Worm (Caenorhabditis elegans) whole organism, young adult: Measurements from ENCODE around the gene F15B9.11.

Experiments
- B0035.1 ChIP-seq: sonication (generic microtip); optimal IDR thresholded peaks from 2 replicates; lab custom pipeline; 2016; ENCODE audit warnings: missing genetic modification characterization, mild to moderate bottlenecking, missing compliant biosample characterization, missing genotype, missing genetic modification reagents
- B0261.1 ChIP-seq: sonication (generic microtip); optimal IDR thresholded peaks from 2 replicates; lab custom pipeline; 2016; ENCODE audit warnings: mild to moderate bottlenecking, missing genetic modification characterization, moderate library complexity, missing compliant biosample characterization
- B0336.3 ChIP-seq: fragments of 200-800 bp; sonication (Bioruptor generic); IDR thresholded peaks from 2 replicates; pipeline ENCODE4 v1.3.6; 2022; ENCODE audit warnings: missing genetic modification characterization, missing compliant biosample characterization
- D2030.7 ChIP-seq: fragments of 200-800 bp; sonication (Bioruptor generic); IDR thresholded peaks from 2 replicates; pipeline ENCODE4 v1.3.6; 2022; ENCODE audit warnings: missing genetic modification reagents, missing genetic modification characterization, missing compliant biosample characterization
- F22D6.2 ChIP-seq: sonication (generic microtip); optimal IDR thresholded peaks from 2 replicates; lab custom pipeline; 2016; ENCODE audit warnings: mild to moderate bottlenecking, missing genetic modification characterization, missing compliant biosample characterization
- K12H6.12 ChIP-seq: fragments of 200-800 bp; sonication (Bioruptor generic); optimal IDR thresholded peaks from 2 replicates; lab custom pipeline; 2018; ENCODE audit warnings: mild to moderate bottlenecking, missing genetic modification characterization, missing compliant biosample characterization
- T26A5.8 ChIP-seq: sonication (generic microtip); optimal IDR thresholded peaks from 2 replicates; lab custom pipeline; 2016; ENCODE audit warnings: missing genetic modification characterization, missing compliant biosample characterization
- Y53G8AR.9 ChIP-seq: fragments of 200-800 bp; sonication (Bioruptor generic); conservative IDR thresholded peaks from 2 replicates; pipeline ENCODE4 v1.3.6; 2022; ENCODE audit warnings: missing genetic modification reagents, missing genetic modification characterization, missing compliant biosample characterization
- ZK185.1 ChIP-seq: sonication (generic microtip); optimal IDR thresholded peaks from 2 replicates; lab custom pipeline; 2016; ENCODE audit warnings: mild to moderate bottlenecking, missing genetic modification characterization, missing compliant biosample characterization; ENCODE audit not compliant: poor library complexity, severe bottlenecking
- aptf-2 ChIP-seq: fragments of 200-800 bp; sonication (Bioruptor generic); conservative IDR thresholded peaks from 2 replicates; pipeline ENCODE4 v1.3.6; 2022; ENCODE audit warnings: missing genetic modification reagents, missing genetic modification characterization, missing compliant biosample characterization
- bed-1 ChIP-seq: fragments of 200-800 bp; sonication (Bioruptor generic); IDR thresholded peaks from 2 replicates; pipeline ENCODE4 v1.3.6; 2022; ENCODE audit warnings: missing genetic modification reagents, missing genetic modification characterization, missing compliant biosample characterization
- ceh-100 ChIP-seq: fragments of 200-800 bp; sonication (Bioruptor generic); IDR thresholded peaks from 2 replicates; pipeline ENCODE4 v1.3.6; 2022; ENCODE audit warnings: missing genetic modification reagents, missing genetic modification characterization, missing compliant biosample characterization
- ceh-58 ChIP-seq: fragments of 200-800 bp; sonication (Bioruptor generic); IDR thresholded peaks from 2 replicates; pipeline ENCODE4 v1.3.6; 2022; ENCODE audit warnings: missing genetic modification characterization, missing compliant biosample characterization
- ceh-79 ChIP-seq: sonication (generic microtip); optimal IDR thresholded peaks from 2 replicates; lab custom pipeline; 2017; ENCODE audit warnings: mild to moderate bottlenecking, missing genetic modification characterization, missing compliant biosample characterization
- dpff-1 ChIP-seq: sonication (generic microtip); optimal IDR thresholded peaks from 2 replicates; lab custom pipeline; 2017; ENCODE audit warnings: mild to moderate bottlenecking, missing genetic modification characterization, missing compliant biosample characterization
- ekl-4 ChIP-seq: fragments of 200-800 bp; sonication (Bioruptor generic); IDR thresholded peaks from 2 replicates; pipeline ENCODE4 v1.3.6; 2022; ENCODE audit warnings: missing genetic modification reagents, missing genetic modification characterization, missing compliant biosample characterization
- ets-4 ChIP-seq: fragments of 200-800 bp; sonication (Bioruptor generic); optimal IDR thresholded peaks from 2 replicates; lab custom pipeline; 2018; ENCODE audit warnings: mild to moderate bottlenecking, missing genetic modification characterization, missing compliant biosample characterization
- fkh-3 ChIP-seq: sonication (generic microtip); optimal IDR thresholded peaks from 2 replicates; lab custom pipeline; 2016; ENCODE audit warnings: mild to moderate bottlenecking, missing genetic modification characterization, missing compliant biosample characterization
- him-1 ChIP-seq: sonication (generic microtip); optimal IDR thresholded peaks from 2 replicates; lab custom pipeline; 2016; ENCODE audit warnings: missing genotype, missing genetic modification reagents, missing genetic modification characterization, missing compliant biosample characterization
- hlh-26 ChIP-seq: fragments of 200-800 bp; sonication (Bioruptor generic); conservative IDR thresholded peaks from 2 replicates; pipeline ENCODE4 v1.3.6; 2022; ENCODE audit warnings: missing genetic modification reagents, missing genetic modification characterization, missing compliant biosample characterization
- hmg-20 ChIP-seq: fragments of 200-800 bp; sonication (Bioruptor generic); IDR thresholded peaks from 2 replicates; pipeline ENCODE4 v1.3.6; 2022; ENCODE audit warnings: missing genetic modification reagents, missing genetic modification characterization, missing compliant biosample characterization
- hsf-1 ChIP-seq: fragments of 200-800 bp; sonication (Bioruptor generic); IDR thresholded peaks from 2 replicates; pipeline ENCODE4 v1.3.6; 2022; ENCODE audit warnings: missing genetic modification reagents, missing genetic modification characterization, missing compliant biosample characterization
- lin-26 ChIP-seq: fragments of 200-800 bp; sonication (Bioruptor generic); IDR thresholded peaks from 2 replicates; pipeline ENCODE4 v1.3.6; 2022; ENCODE audit warnings: missing genetic modification reagents, missing genetic modification characterization, missing compliant biosample characterization
- lin-54 ChIP-seq: fragments of 200-800 bp; sonication (Bioruptor generic); optimal IDR thresholded peaks from 2 replicates; lab custom pipeline; 2018; ENCODE audit warnings: mild to moderate bottlenecking, missing genetic modification characterization, missing compliant biosample characterization
- lsy-27 ChIP-seq: sonication (generic microtip); optimal IDR thresholded peaks from 2 replicates; lab custom pipeline; 2017; ENCODE audit warnings: missing genetic modification characterization, mild to moderate bottlenecking, missing compliant biosample characterization, antibody characterized with exemption, missing genotype, borderline replicate concordance; ENCODE audit not compliant: insufficient read depth
- mcd-1 ChIP-seq: fragments of 200-800 bp; sonication (Bioruptor generic); IDR thresholded peaks from 2 replicates; pipeline ENCODE4 v1.3.6; 2022; ENCODE audit warnings: missing genetic modification reagents, missing genetic modification characterization, missing compliant biosample characterization
- nfyb-1 ChIP-seq: fragments of 200-800 bp; sonication (Bioruptor generic); IDR thresholded peaks from 2 replicates; pipeline ENCODE4 v1.3.6; 2022; ENCODE audit warnings: missing genetic modification reagents, missing genetic modification characterization, missing compliant biosample characterization
- nhr-27 ChIP-seq: fragments of 200-800 bp; sonication (Bioruptor generic); optimal IDR thresholded peaks from 2 replicates; lab custom pipeline; 2018; ENCODE audit warnings: mild to moderate bottlenecking, missing genetic modification characterization, moderate library complexity, missing compliant biosample characterization
- repo-1 ChIP-seq: sonication (generic microtip); optimal IDR thresholded peaks from 2 replicates; lab custom pipeline; 2017; ENCODE audit warnings: mild to moderate bottlenecking, missing genetic modification characterization, missing compliant biosample characterization
- sdz-38 ChIP-seq: sonication (generic microtip); optimal IDR thresholded peaks from 2 replicates; lab custom pipeline; 2016; ENCODE audit warnings: missing genotype, missing genetic modification characterization, missing compliant biosample characterization
- sea-2 ChIP-seq: fragments of 200-800 bp; sonication (Bioruptor generic); IDR thresholded peaks from 2 replicates; pipeline ENCODE4 v1.3.6; 2022; ENCODE audit warnings: missing genetic modification characterization, missing compliant biosample characterization
- snpc-1.1 ChIP-seq: sonication (generic microtip); optimal IDR thresholded peaks from 2 replicates; lab custom pipeline; 2017; ENCODE audit warnings: missing genetic modification characterization, mild to moderate bottlenecking, missing compliant biosample characterization, antibody characterized with exemption, moderate library complexity, missing genotype, missing genetic modification reagents; ENCODE audit not compliant: insufficient read depth
- snpc-3.4 ChIP-seq: sonication (generic microtip); optimal IDR thresholded peaks from 2 replicates; lab custom pipeline; 2017; ENCODE audit warnings: missing genetic modification characterization, mild to moderate bottlenecking, missing compliant biosample characterization, antibody characterized with exemption, moderate library complexity, missing genotype, missing genetic modification reagents
- snpc-4 ChIP-seq, 5 experiments: fragments of 150-350 bp in 1 of 5; sonication (generic microtip) in 4 of 5; optimal IDR thresholded peaks; 2 replicates each; lab custom pipeline; 2014 to 2018; ENCODE audit warnings: missing genetic modification characterization in 5 of 5, missing biosample characterization in 3 of 5, antibody characterized with exemption in 2 of 5, mild to moderate bottlenecking in 2 of 5, missing compliant biosample characterization in 2 of 5, missing genotype in 2 of 5, moderate library complexity in 2 of 5, missing genetic modification reagents in 1 of 5
- unc-62 ChIP-seq: fragments of 150-350 bp; optimal IDR thresholded peaks from 2 replicates; lab custom pipeline; 2014; ENCODE audit warnings: missing biosample characterization, missing genetic modification reagents, missing genetic modification characterization
- xnd-1 ChIP-seq: sonication (generic microtip); optimal IDR thresholded peaks from 2 replicates; lab custom pipeline; 2016; ENCODE audit warnings: missing genotype, missing genetic modification reagents, missing genetic modification characterization, missing compliant biosample characterization
- ztf-22 ChIP-seq: fragments of 200-800 bp; sonication (Bioruptor generic); optimal IDR thresholded peaks from 2 replicates; lab custom pipeline; 2018; ENCODE audit warnings: mild to moderate bottlenecking, missing genetic modification characterization, moderate library complexity, missing compliant biosample characterization

Gene F15B9.11

ce11 chrV:12997422-12997821 lies 4.7 kb upstream of the F15B9.11 start, which contains the start of gene far-3:
TSS of gene far-3 (minus strand) at chrV:12997522.
- TF ChIP-seq ekl-4 (GFP tag; lab: Robert Waterston, UW), result no peak
- TF ChIP-seq him-1 (tag; lab: Kevin White, UChicago), result no peak
- TF ChIP-seq sea-2 (GFP tag; lab: Robert Waterston, UW), result no peak

- no peak for TF ChIP-seq ceh-100
- TF ChIP-seq dpff-1, result no peak
- TF ChIP-seq ets-4, result no peak
- no peak for TF ChIP-seq aptf-2 (GFP tag; lab: Robert Waterston, UW)
- no peak for TF ChIP-seq bed-1 (GFP tag; lab: Robert Waterston, UW)
- TF ChIP-seq B0336.3 (GFP tag; lab: Robert Waterston, UW), result no peak
- TF ChIP-seq snpc-3.4 (tag; lab: Kevin White, UChicago), result no peak
- no peak for TF ChIP-seq mcd-1 (GFP tag; lab: Robert Waterston, UW)
- TF ChIP-seq B0035.1 (tag; lab: Kevin White, UChicago), result no peak
- no peak for TF ChIP-seq ceh-79 (tag; lab: Kevin White, UChicago)
- TF ChIP-seq Y53G8AR.9, result no peak
- no peak for TF ChIP-seq xnd-1 (tag; lab: Kevin White, UChicago)
- TF ChIP-seq D2030.7 (GFP tag; lab: Robert Waterston, UW), result no peak
- TF ChIP-seq ZK185.1 (tag; lab: Kevin White, UChicago), result no peak
- TF ChIP-seq snpc-4 (GFP tag; optimal IDR thresholded peaks at IDR 0.05; lab: Kevin White, UChicago), result no peak
- no peak for TF ChIP-seq snpc-4 (tag; optimal IDR thresholded peaks at IDR 0.05; lab: Kevin White, UChicago)
- no peak for TF ChIP-seq snpc-1.1 (tag; lab: Kevin White, UChicago)
- no peak for TF ChIP-seq T26A5.8 (tag; lab: Kevin White, UChicago)
- no peak for TF ChIP-seq nfyb-1
- TF ChIP-seq fkh-3 (tag; lab: Kevin White, UChicago), result no peak
- no peak for TF ChIP-seq K12H6.12 (tag; lab: Kevin White, UChicago)
- TF ChIP-seq, all 124 proteins: peak for 0
These were observed 2.6 kb upstream of the F15B9.11 start, which contains the start of gene far-5 for ce11 chrV:12995269-12995668. TSS of gene far-5 (plus strand) at chrV:12995569.

ce11 chrV:12988256-12988655 lies 4.4 kb downstream of the F15B9.11 start, which contains the start of gene F15B9.8:
TSS of gene F15B9.8 (plus strand) at chrV:12988556.
- no peak for TF ChIP-seq B0261.1 (tag; lab: Kevin White, UChicago)
- no peak for TF ChIP-seq lin-26 (GFP tag; lab: Robert Waterston, UW)
- TF ChIP-seq dpff-1, result no peak
- TF ChIP-seq repo-1, result no peak
- TF ChIP-seq nhr-27, result no peak
- TF ChIP-seq hlh-26 (GFP tag; lab: Robert Waterston, UW), result no peak
- no peak for TF ChIP-seq D2030.7 (GFP tag; lab: Robert Waterston, UW)
- TF ChIP-seq lsy-27 (tag; lab: Kevin White, UChicago), result no peak
- no peak for TF ChIP-seq B0035.1 (tag; lab: Kevin White, UChicago)
- TF ChIP-seq unc-62, result no peak
- TF ChIP-seq lin-54 (GFP tag; lab: Kevin White, UChicago), result no peak
- no peak for TF ChIP-seq ceh-58 (GFP tag; lab: Robert Waterston, UW)
- TF ChIP-seq hmg-20 (GFP tag; lab: Robert Waterston, UW), result no peak
- TF ChIP-seq sdz-38 (tag; lab: Kevin White, UChicago), result no peak
- TF ChIP-seq F22D6.2 (tag; lab: Kevin White, UChicago), result no peak
- no peak for TF ChIP-seq hsf-1 (GFP tag; lab: Robert Waterston, UW)
- TF ChIP-seq ztf-22 (GFP tag; lab: Kevin White, UChicago), result no peak
